Worm (Caenorhabditis elegans) whole organism, dauer: ENCODE measurements around the gene T10B9.9.
"Not testable (repeated sequence)": the region's sequence is repeated elsewhere in the genome, so short reads cannot be mapped to it uniquely, and the experiment has no call there.

ENCODE experiments used
- unc-62 ChIP-seq: sonication (generic microtip); optimal IDR thresholded peaks from 2 replicates; lab custom pipeline; 2017; ENCODE audit warnings: missing biosample characterization, missing genetic modification reagents, missing genetic modification characterization

T10B9.9 gene

ce11 chrII:9769797-9770520 is 5.7 kb downstream of the T10B9.9 start, which contains the start of gene aqp-10:
aqp-10 (minus strand) TSS chrII:9769847.
- TF ChIP-seq unc-62 (GFP tag; lab: Kevin White, UChicago) = no peak

- TF ChIP-seq unc-62 (GFP tag; lab: Kevin White, UChicago) = no peak
These were observed 11.0 kb downstream of the T10B9.9 start for ce11 chrII:9764696-9765095.

ce11 chrII:9759382-9759781 is 16.3 kb downstream of the T10B9.9 start:
- no peak for TF ChIP-seq unc-62 (GFP tag; lab: Kevin White, UChicago)

ce11 chrII:9757651-9758282 is 17.9 kb downstream of the T10B9.9 start, which contains the start of gene shk-1:
shk-1 (plus strand) TSS chrII:9758232.
- TF ChIP-seq unc-62 (GFP tag; lab: Kevin White, UChicago) = no peak

- TF ChIP-seq unc-62 (GFP tag; lab: Kevin White, UChicago) = no peak
These were observed 20.3 kb downstream of the T10B9.9 start for ce11 chrII:9755425-9755824.

ce11 chrII:9753730-9754129 is 22.0 kb downstream of the T10B9.9 start, which contains the start of gene ZK1321.1:
ZK1321.1 (plus strand) TSS chrII:9754030.
- no peak for TF ChIP-seq unc-62 (GFP tag; lab: Kevin White, UChicago)

- no peak for TF ChIP-seq unc-62 (GFP tag; lab: Kevin White, UChicago)
These were observed 22.6 kb downstream of the T10B9.9 start, which contains the start of gene Y53C12B.7 for ce11 chrII:9753056-9753455. Y53C12B.7 (minus strand) TSS chrII:9753218.

ce11 chrII:9752278-9752677 is 23.4 kb downstream of the T10B9.9 start:
- TF ChIP-seq unc-62 (GFP tag; lab: Kevin White, UChicago) = no peak

- TF ChIP-seq unc-62 (GFP tag; lab: Kevin White, UChicago) = no peak
These were observed 29.6 kb downstream of the T10B9.9 start, which contains the start of the genes Y53C12B.1 and nos-3 for ce11 chrII:9746069-9746468. Y53C12B.1 (minus strand) TSS chrII:9746078. nos-3 (plus strand) TSS chrII:9746316.

ce11 chrII:9742784-9743183 is 32.9 kb downstream of the T10B9.9 start, which contains the start of gene pno-1:
pno-1 (minus strand) TSS chrII:9742884.
- no peak for TF ChIP-seq unc-62 (GFP tag; lab: Kevin White, UChicago)

ce11 chrII:9741400-9741799 is 34.3 kb downstream of the T10B9.9 start:
- TF ChIP-seq unc-62 (GFP tag; lab: Kevin White, UChicago) = no peak

ce11 chrII:9740552-9740951 is 35.1 kb downstream of the T10B9.9 start:
- TF ChIP-seq unc-62 (GFP tag; lab: Kevin White, UChicago) = no peak

- TF ChIP-seq unc-62 (GFP tag; lab: Kevin White, UChicago) = no peak
These were observed 36.9 kb downstream of the T10B9.9 start for ce11 chrII:9738820-9739219.

- TF ChIP-seq unc-62 (GFP tag; lab: Kevin White, UChicago) = no peak
These were observed 39.9 kb downstream of the T10B9.9 start for ce11 chrII:9735785-9736184.

- TF ChIP-seq unc-62 (GFP tag; lab: Kevin White, UChicago) = not testable (repeated sequence)
These were observed 43.9 kb downstream of the T10B9.9 start, which contains the start of gene mab-3 for ce11 chrII:9731810-9732209. mab-3 (plus strand) TSS chrII:9732137.

- TF ChIP-seq unc-62 (GFP tag; lab: Kevin White, UChicago) = no peak
These were observed 45.8 kb downstream of the T10B9.9 start for ce11 chrII:9729866-9730265.
